Worm (Caenorhabditis elegans) whole organism, L1 larva: Measurements from ENCODE around the gene C50B8.5.

Source experiments
- blmp-1 ChIP-seq: fragments of 150-350 bp; optimal IDR thresholded peaks from 2 replicates; lab custom pipeline; 2014; ENCODE audit warnings: missing biosample characterization, missing genetic modification characterization
- ceh-90 ChIP-seq: sonication (generic microtip); optimal IDR thresholded peaks from 2 replicates; lab custom pipeline; 2016; ENCODE audit warnings: missing genetic modification characterization, missing compliant biosample characterization
- fkh-10 ChIP-seq: sonication (generic microtip); optimal IDR thresholded peaks from 2 replicates; lab custom pipeline; 2017; ENCODE audit warnings: missing biosample characterization, missing genetic modification reagents, missing genetic modification characterization
- fos-1 ChIP-seq: fragments of 150-350 bp; optimal IDR thresholded peaks from 2 replicates; lab custom pipeline; 2014; ENCODE audit warnings: missing biosample characterization, missing genetic modification characterization
- lsy-2 ChIP-seq, 2 experiments: fragments of 150-350 bp; optimal IDR thresholded peaks; 2 replicates each; lab custom pipeline; 2014; ENCODE audit warnings: missing biosample characterization in 2 of 2, missing genetic modification characterization in 2 of 2
- mep-1 ChIP-seq: fragments of 150-350 bp; optimal IDR thresholded peaks from 2 replicates; lab custom pipeline; 2014; ENCODE audit warnings: missing biosample characterization, missing genetic modification characterization
- nhr-19 ChIP-seq: fragments of 200-800 bp; sonication (Bioruptor generic); conservative IDR thresholded peaks from 2 replicates; pipeline ENCODE4 v1.3.6; 2022; ENCODE audit warnings: missing genetic modification characterization, missing compliant biosample characterization
- pax-3 ChIP-seq: fragments of 200-800 bp; sonication (Bioruptor generic); optimal IDR thresholded peaks from 2 replicates; lab custom pipeline; 2018; ENCODE audit warnings: mild to moderate bottlenecking, missing genetic modification characterization, moderate library complexity, missing compliant biosample characterization
- pqm-1 ChIP-seq: sonication (generic microtip); optimal IDR thresholded peaks from 3 replicates; lab custom pipeline; 2017; ENCODE audit warnings: missing biosample characterization, missing genetic modification characterization
- snu-23 ChIP-seq: sonication (generic microtip); optimal IDR thresholded peaks from 2 replicates; lab custom pipeline; 2016; ENCODE audit warnings: missing genetic modification characterization, missing compliant biosample characterization
- zag-1 ChIP-seq: fragments of 150-350 bp; optimal IDR thresholded peaks from 2 replicates; lab custom pipeline; 2014; ENCODE audit warnings: missing biosample characterization, missing genetic modification characterization

DNA sequence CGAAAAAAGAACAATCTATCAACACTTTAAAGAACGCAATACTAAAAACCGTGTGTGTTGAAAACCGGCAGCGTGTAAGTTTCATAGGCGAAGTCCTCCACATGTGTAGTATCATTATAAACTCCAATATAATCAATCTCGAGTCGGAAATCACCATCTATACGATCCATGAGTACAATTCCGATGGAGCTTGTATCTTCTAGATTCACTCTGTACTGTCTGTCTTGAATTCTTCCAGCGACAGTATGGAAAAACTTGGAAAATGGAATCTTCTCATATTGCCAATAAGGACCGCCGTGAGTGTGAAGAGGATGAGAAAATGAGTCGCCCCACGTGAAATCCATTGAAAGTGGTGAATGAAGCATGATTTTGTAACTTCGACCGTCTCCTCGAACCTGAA is 13.8 kb upstream of the C50B8.5 start:
- TF ChIP-seq pax-3 (tag; lab: Kevin White, UChicago), result peak; percentile 4
- TF ChIP-seq nhr-19 (GFP tag; lab: Robert Waterston, UW), result 0 out of 2 replicates have a peak, but pooled peaks have one; percentile 2
- no peak for TF ChIP-seq pqm-1 (tag; lab: Kevin White, UChicago)
- no peak for TF ChIP-seq fos-1 (tag; lab: Kevin White, UChicago)
- TF ChIP-seq mep-1 (tag; lab: Kevin White, UChicago), result no peak
- no peak for TF ChIP-seq lsy-2 (tag; optimal IDR thresholded peaks at IDR 0.05; lab: Kevin White, UChicago)
- TF ChIP-seq ceh-90 (tag; lab: Kevin White, UChicago), result no peak
- TF ChIP-seq blmp-1 (tag; lab: Kevin White, UChicago), result no peak
- TF ChIP-seq snu-23 (GFP tag; lab: Kevin White, UChicago), result peak; percentile 0
- TF ChIP-seq zag-1 (tag; lab: Kevin White, UChicago), result no peak
- no peak for TF ChIP-seq fkh-10 (GFP tag; lab: Kevin White, UChicago)
